Worm (Caenorhabditis elegans) whole organism, L4 larva: Measurements from ENCODE around the gene ddb-1.

Source experiments
- F37D6.2 ChIP-seq: sonication (generic microtip); optimal IDR thresholded peaks from 2 replicates; lab custom pipeline; 2016; ENCODE audit warnings: mild to moderate bottlenecking, missing genetic modification characterization, missing compliant biosample characterization
- F49E8.2 ChIP-seq: sonication (generic microtip); optimal IDR thresholded peaks from 2 replicates; lab custom pipeline; 2016; ENCODE audit warnings: missing compliant biosample characterization, mild to moderate bottlenecking, missing genetic modification characterization, borderline replicate concordance
- R02D3.7 ChIP-seq: fragments of 150-350 bp; sonication (generic microtip); optimal IDR thresholded peaks from 3 replicates; lab custom pipeline; 2014; ENCODE audit warnings: missing biosample characterization, missing genetic modification characterization
- Y5F2A.4 ChIP-seq: fragments of 200-800 bp; sonication (Bioruptor generic); optimal IDR thresholded peaks from 2 replicates; lab custom pipeline; 2018; ENCODE audit warnings: mild to moderate bottlenecking, missing genetic modification characterization, missing compliant biosample characterization
- ZK337.2 ChIP-seq: fragments of 200-800 bp; sonication (Bioruptor generic); IDR thresholded peaks from 2 replicates; pipeline ENCODE4 v1.3.6; 2022; ENCODE audit warnings: missing genetic modification reagents, missing genetic modification characterization, missing compliant biosample characterization
- ZK546.5 ChIP-seq, 2 experiments: sonication (generic microtip); optimal IDR thresholded peaks; 2 replicates each; lab custom pipeline; 2017; ENCODE audit warnings: missing biosample characterization in 2 of 2, missing genetic modification characterization in 2 of 2
- aha-1 ChIP-seq: fragments of 150-350 bp; peaks from one replicate; lab custom pipeline; 2014; ENCODE audit warnings: missing biosample characterization, missing genetic modification characterization
- aly-2 ChIP-seq: sonication (generic microtip); optimal IDR thresholded peaks from 2 replicates; lab custom pipeline; 2018; ENCODE audit warnings: missing biosample characterization, missing genetic modification characterization
- ama-1 ChIP-seq: fragments of 150-350 bp; optimal IDR thresholded peaks from 2 replicates; lab custom pipeline; 2014; ENCODE audit warnings: inconsistent platforms, mixed read lengths
- attf-4 ChIP-seq: sonication (generic microtip); optimal IDR thresholded peaks from 3 replicates; lab custom pipeline; 2017; ENCODE audit warnings: missing biosample characterization, missing genetic modification characterization
- ceh-20 ChIP-seq: fragments of 200-800 bp; sonication (Bioruptor generic); IDR thresholded peaks from 2 replicates; pipeline ENCODE4 v1.3.6; 2022; ENCODE audit warnings: missing genetic modification reagents, missing genetic modification characterization, missing compliant biosample characterization
- ceh-32 ChIP-seq: sonication (generic microtip); optimal IDR thresholded peaks from 2 replicates; lab custom pipeline; 2016; ENCODE audit warnings: mild to moderate bottlenecking, missing genetic modification characterization, missing compliant biosample characterization; ENCODE audit not compliant: poor library complexity
- ceh-44 ChIP-seq: fragments of 200-800 bp; sonication (Bioruptor generic); IDR thresholded peaks from 2 replicates; pipeline ENCODE4 v1.3.6; 2022; ENCODE audit warnings: missing genetic modification reagents, missing genetic modification characterization, missing compliant biosample characterization
- daf-8 ChIP-seq: fragments of 200-800 bp; sonication (Bioruptor generic); IDR thresholded peaks from 2 replicates; pipeline ENCODE4 v1.3.6; 2022; ENCODE audit warnings: missing genetic modification characterization, missing compliant biosample characterization
- dmd-6 ChIP-seq: fragments of 200-800 bp; sonication (Bioruptor generic); IDR thresholded peaks from 2 replicates; pipeline ENCODE4 v1.3.6; 2022; ENCODE audit warnings: missing genetic modification reagents, missing genetic modification characterization, missing compliant biosample characterization
- dmd-9 ChIP-seq: fragments of 200-800 bp; sonication (Bioruptor generic); IDR thresholded peaks from 2 replicates; pipeline ENCODE4 v1.3.6; 2022; ENCODE audit warnings: missing genetic modification reagents, missing genetic modification characterization, missing compliant biosample characterization
- dpl-1 ChIP-seq: fragments of 150-350 bp; optimal IDR thresholded peaks from 2 replicates; lab custom pipeline; 2014; ENCODE audit warnings: missing biosample characterization, missing genetic modification reagents, missing genetic modification characterization
- duxl-1 ChIP-seq: sonication (generic microtip); optimal IDR thresholded peaks from 2 replicates; lab custom pipeline; 2016; ENCODE audit warnings: mild to moderate bottlenecking, missing genetic modification characterization, moderate library complexity, missing compliant biosample characterization; ENCODE audit not compliant: poor library complexity
- dve-1 ChIP-seq: sonication (generic microtip); optimal IDR thresholded peaks from 2 replicates; lab custom pipeline; 2017; ENCODE audit warnings: antibody characterized with exemption, mild to moderate bottlenecking, missing genetic modification characterization, missing compliant biosample characterization; ENCODE audit not compliant: insufficient read depth
- egl-43 ChIP-seq: fragments of 200-800 bp; sonication (Bioruptor generic); IDR thresholded peaks from 2 replicates; pipeline ENCODE4 v1.3.6; 2022; ENCODE audit warnings: missing genetic modification reagents, missing genetic modification characterization, missing compliant biosample characterization
- fkh-10 ChIP-seq: fragments of 150-350 bp; optimal IDR thresholded peaks from 2 replicates; lab custom pipeline; 2014; ENCODE audit warnings: missing biosample characterization, missing genetic modification reagents, missing genetic modification characterization
- fos-1 ChIP-seq: fragments of 150-350 bp; optimal IDR thresholded peaks from 2 replicates; lab custom pipeline; 2014; ENCODE audit warnings: missing biosample characterization, missing genetic modification characterization
- gei-8 ChIP-seq: fragments of 200-800 bp; sonication (Bioruptor generic); optimal IDR thresholded peaks from 2 replicates; lab custom pipeline; 2018; ENCODE audit warnings: mild to moderate bottlenecking, missing genetic modification characterization, missing compliant biosample characterization
- hlh-11 ChIP-seq: fragments of 200-800 bp; sonication (Bioruptor generic); optimal IDR thresholded peaks from 2 replicates; lab custom pipeline; 2018; ENCODE audit warnings: mild to moderate bottlenecking, missing genetic modification characterization, missing compliant biosample characterization
- hlh-30 ChIP-seq: sonication (generic microtip); optimal IDR thresholded peaks from 2 replicates; lab custom pipeline; 2017; ENCODE audit warnings: antibody characterized with exemption, mild to moderate bottlenecking, missing genetic modification characterization, missing compliant biosample characterization; ENCODE audit not compliant: insufficient read depth
- lim-7 ChIP-seq: fragments of 200-800 bp; sonication (Bioruptor generic); IDR thresholded peaks from 2 replicates; pipeline ENCODE4 v1.3.6; 2022; ENCODE audit warnings: missing genetic modification characterization, missing compliant biosample characterization
- lin-1 ChIP-seq: fragments of 200-800 bp; sonication (Bioruptor generic); IDR thresholded peaks from 2 replicates; pipeline ENCODE4 v1.3.6; 2022; ENCODE audit warnings: missing genetic modification reagents, missing genetic modification characterization, missing compliant biosample characterization
- lin-15B ChIP-seq: fragments of 150-350 bp; sonication (generic microtip); optimal IDR thresholded peaks from 3 replicates; lab custom pipeline; 2014; ENCODE audit warnings: missing biosample characterization, missing genetic modification characterization
- lin-39 ChIP-seq: fragments of 150-350 bp; optimal IDR thresholded peaks from 2 replicates; lab custom pipeline; 2014; ENCODE audit warnings: missing biosample characterization, missing genetic modification reagents, missing genetic modification characterization
- lir-3 ChIP-seq: sonication (generic microtip); optimal IDR thresholded peaks from 2 replicates; lab custom pipeline; 2016; ENCODE audit warnings: mild to moderate bottlenecking, missing genetic modification characterization, missing compliant biosample characterization
- lsy-2 ChIP-seq, 2 experiments: fragments of 150-350 bp in 1 of 2; sonication (generic microtip) in 1 of 2; optimal IDR thresholded peaks; 2 replicates each; lab custom pipeline; 2014 to 2017; ENCODE audit warnings: missing biosample characterization in 2 of 2, missing genetic modification characterization in 2 of 2
- madf-9 ChIP-seq: fragments of 200-800 bp; sonication (Bioruptor generic); conservative IDR thresholded peaks from 2 replicates; pipeline ENCODE4 v1.3.6; 2022; ENCODE audit warnings: missing genetic modification reagents, missing genetic modification characterization, missing compliant biosample characterization
- mdt-29 ChIP-seq: fragments of 200-800 bp; sonication (Bioruptor generic); IDR thresholded peaks from 2 replicates; pipeline ENCODE4 v1.3.6; 2022; ENCODE audit warnings: missing genetic modification reagents, missing genetic modification characterization, missing compliant biosample characterization
- mep-1 ChIP-seq: fragments of 150-350 bp; sonication (generic microtip); optimal IDR thresholded peaks from 3 replicates; lab custom pipeline; 2014; ENCODE audit warnings: missing biosample characterization, missing genetic modification characterization
- mes-2 ChIP-seq: sonication (generic microtip); optimal IDR thresholded peaks from 2 replicates; lab custom pipeline; 2016; ENCODE audit warnings: missing genotype, mild to moderate bottlenecking, missing genetic modification characterization, missing compliant biosample characterization; ENCODE audit not compliant: poor library complexity, severe bottlenecking
- mxl-3 ChIP-seq: fragments of 200-800 bp; sonication (Bioruptor generic); optimal IDR thresholded peaks from 2 replicates; lab custom pipeline; 2018; ENCODE audit warnings: mild to moderate bottlenecking, missing genetic modification characterization, missing compliant biosample characterization
- nhr-102 ChIP-seq: sonication (generic microtip); optimal IDR thresholded peaks from 2 replicates; lab custom pipeline; 2016; ENCODE audit warnings: mild to moderate bottlenecking, missing genetic modification characterization, moderate library complexity, missing compliant biosample characterization
- nhr-28 ChIP-seq: fragments of 150-350 bp; optimal IDR thresholded peaks from 2 replicates; lab custom pipeline; 2014; ENCODE audit warnings: missing biosample characterization, missing genetic modification characterization
- nhr-41 ChIP-seq: fragments of 200-800 bp; sonication (Bioruptor generic); IDR thresholded peaks from 2 replicates; pipeline ENCODE4 v1.3.6; 2022; ENCODE audit warnings: missing genetic modification reagents, missing genetic modification characterization, missing compliant biosample characterization
- nhr-42 ChIP-seq: fragments of 200-800 bp; sonication (Bioruptor generic); IDR thresholded peaks from 2 replicates; pipeline ENCODE4 v1.3.6; 2022; ENCODE audit warnings: missing genetic modification characterization, missing compliant biosample characterization
- nhr-48 ChIP-seq: sonication (generic microtip); optimal IDR thresholded peaks from 2 replicates; lab custom pipeline; 2016; ENCODE audit warnings: mild to moderate bottlenecking, missing genetic modification characterization, missing compliant biosample characterization
- nhr-6 ChIP-seq: fragments of 150-350 bp; optimal IDR thresholded peaks from 2 replicates; lab custom pipeline; 2014; ENCODE audit warnings: missing biosample characterization, missing genetic modification characterization
- nhr-76 ChIP-seq: fragments of 150-350 bp; optimal IDR thresholded peaks from 2 replicates; lab custom pipeline; 2014; ENCODE audit warnings: missing biosample characterization, missing genetic modification characterization
- php-3 ChIP-seq: fragments of 200-800 bp; sonication (Bioruptor generic); IDR thresholded peaks from 2 replicates; pipeline ENCODE4 v1.3.6; 2022; ENCODE audit warnings: missing genetic modification reagents, missing genetic modification characterization, missing compliant biosample characterization
- rbr-2 ChIP-seq: sonication (generic microtip); optimal IDR thresholded peaks from 2 replicates; lab custom pipeline; 2016; ENCODE audit warnings: missing genotype, missing genetic modification characterization, missing compliant biosample characterization
- set-16 ChIP-seq: fragments of 200-800 bp; sonication (Bioruptor generic); IDR thresholded peaks from 2 replicates; pipeline ENCODE4 v1.3.6; 2022; ENCODE audit warnings: missing genetic modification reagents, missing genetic modification characterization, missing compliant biosample characterization
- tra-1 ChIP-seq: fragments of 200-800 bp; sonication (Bioruptor generic); IDR thresholded peaks from 2 replicates; pipeline ENCODE4 v1.3.6; 2022; ENCODE audit warnings: missing genetic modification reagents, missing genetic modification characterization, missing compliant biosample characterization
- unc-130 ChIP-seq: sonication (generic microtip); optimal IDR thresholded peaks from 2 replicates; lab custom pipeline; 2016; ENCODE audit warnings: missing genetic modification reagents, missing genetic modification characterization, missing compliant biosample characterization
- unc-62 ChIP-seq, 3 experiments: fragments of 150-350 bp in 1 of 3; sonication (generic microtip); optimal IDR thresholded peaks in 2 of 3; peaks in 1 of 3; 1 replicate in 1 of 3; 2 replicates in 2 of 3; lab custom pipeline; 2014 to 2017; ENCODE audit warnings: missing biosample characterization in 3 of 3, missing genetic modification characterization in 3 of 3, missing genetic modification reagents in 3 of 3, missing genotype in 1 of 3
- vab-7 ChIP-seq: fragments of 200-800 bp; sonication (Bioruptor generic); IDR thresholded peaks from 2 replicates; pipeline ENCODE4 v1.3.6; 2022; ENCODE audit warnings: missing genetic modification reagents, missing genetic modification characterization, missing compliant biosample characterization
- zip-11 ChIP-seq: fragments of 200-800 bp; sonication (Bioruptor generic); IDR thresholded peaks from 2 replicates; pipeline ENCODE4 v1.3.6; 2022; ENCODE audit warnings: missing genetic modification characterization, missing compliant biosample characterization

The ddb-1 gene

ce11 chrIV:12088898-12089297, 32.1 kb downstream of the ddb-1 start:
- TF ChIP-seq zip-11 (GFP tag; lab: Robert Waterston, UW) (no peak), ceh-32 (tag; lab: Kevin White, UChicago) (no peak), tra-1 (GFP tag; lab: Robert Waterston, UW) (no peak), set-16 (GFP tag; lab: Robert Waterston, UW) (no peak), dmd-6 (0 out of 2 replicates have a peak, but pooled peaks have one; percentile 9), mep-1 (peak; percentile 51), lir-3 (tag; lab: Kevin White, UChicago) (no peak), hlh-11 (tag; lab: Kevin White, UChicago) (peak; percentile 26), lsy-2 (tag; optimal IDR thresholded peaks at IDR 0.05; lab: Kevin White, UChicago) (peak in 1 of 2 experiments; percentile 50), mdt-29 (GFP tag; lab: Robert Waterston, UW) (no peak), F37D6.2 (tag; lab: Kevin White, UChicago) (no peak), lin-39 (tag; lab: Kevin White, UChicago) (no peak), mes-2 (tag; lab: Kevin White, UChicago) (peak; percentile 62), F49E8.2 (no peak), hlh-30 (no peak), rbr-2 (tag; lab: Kevin White, UChicago) (no peak), nhr-48 (no peak), dpl-1 (GFP tag; lab: Kevin White, UChicago) (peak; percentile 41), nhr-42 (GFP tag; lab: Robert Waterston, UW) (no peak), nhr-76 (tag; lab: Kevin White, UChicago) (no peak), nhr-102 (tag; lab: Kevin White, UChicago) (no peak), lim-7 (GFP tag; lab: Robert Waterston, UW) (no peak), nhr-6 (peak; percentile 16), nhr-41 (no peak), R02D3.7 (tag; lab: Kevin White, UChicago) (no peak), fkh-10 (GFP tag; lab: Kevin White, UChicago) (no peak), ZK546.5 (tag; optimal IDR thresholded peaks at IDR 0.05; lab: Kevin White, UChicago) (no peak), ceh-44 (GFP tag; lab: Robert Waterston, UW) (no peak), unc-130 (GFP tag; lab: Kevin White, UChicago) (no peak), nhr-28 (tag; lab: Kevin White, UChicago) (no peak), ama-1 (lab: Kevin White, UChicago) (peak; percentile 84), madf-9 (GFP tag; lab: Robert Waterston, UW) (no peak), Y5F2A.4 (no peak), lin-1 (GFP tag; lab: Robert Waterston, UW) (no peak), dve-1 (tag; lab: Kevin White, UChicago) (peak; percentile 20), php-3 (GFP tag; lab: Robert Waterston, UW) (0 out of 2 replicates have a peak, but pooled peaks have one; percentile 15), aha-1 (peak; percentile 44), fos-1 (no peak), ZK337.2 (GFP tag; lab: Robert Waterston, UW) (no peak), egl-43 (GFP tag; lab: Robert Waterston, UW) (no peak), ceh-20 (GFP tag; lab: Robert Waterston, UW) (no peak), dmd-9 (GFP tag; lab: Robert Waterston, UW) (no peak), daf-8 (GFP tag; lab: Robert Waterston, UW) (no peak), vab-7 (GFP tag; lab: Robert Waterston, UW) (no peak), aly-2 (no peak), attf-4 (tag; lab: Kevin White, UChicago) (no peak), unc-62 (GFP tag; optimal IDR thresholded peaks at IDR 0.05 in 1 of 2; lab: Kevin White, UChicago) (peak in 1 of 2 experiments; percentile 37), unc-62 (tag; optimal IDR thresholded peaks at IDR 0.05; lab: Kevin White, UChicago) (no peak), lin-15B (no peak), duxl-1 (tag; lab: Kevin White, UChicago) (no peak), mxl-3 (GFP tag; lab: Kevin White, UChicago) (peak; percentile 49), gei-8 (no peak)
